Fruit fly (Drosophila melanogaster) whole organism: ENCODE results near the gene CG43737.

Source experiments
- CG8478 ChIP-seq: fragments of >200 bp; optimal IDR thresholded peaks from 2 replicates; lab custom pipeline; 2018; ENCODE audit warnings: inconsistent platforms
- EcR ChIP-seq, 2 experiments: fragments of >200 bp; optimal IDR thresholded peaks; 2 replicates each; lab custom pipeline; 2017; ENCODE audit warnings: missing biosample characterization in 2 of 2, missing genetic modification characterization in 2 of 2, missing genetic modification reagents in 2 of 2
- pan ChIP-seq: fragments of >200 bp; optimal IDR thresholded peaks from 2 replicates; lab custom pipeline; 2017
- psq ChIP-seq: fragments of >200 bp; optimal IDR thresholded peaks from 2 replicates; lab custom pipeline; 2017
- usp ChIP-seq: fragments of >200 bp; optimal IDR thresholded peaks from 2 replicates; lab custom pipeline; 2017; ENCODE audit warnings: missing biosample characterization, missing genetic modification characterization, mixed read lengths

- TF ChIP-seq pan (lab: Kevin White, UChicago), result no peak
- TF ChIP-seq psq (lab: Kevin White, UChicago), result no peak
- TF ChIP-seq CG8478, result no peak
- TF ChIP-seq EcR (GFP tag; optimal IDR thresholded peaks at IDR 0.05; lab: Kevin White, UChicago), result no peak
- TF ChIP-seq usp (GFP tag; lab: Kevin White, UChicago), result no peak
These were observed 48.2 kb downstream of the CG43737 start, which contains the start of gene CG43076 for dm6 chrX:15223482-15223881.
